Worm (Caenorhabditis elegans) whole organism, L3 larva: Measurements from ENCODE around the gene C34B4.3.

Source experiments
- R02D3.7 ChIP-seq: fragments of 150-350 bp; optimal IDR thresholded peaks from 2 replicates; lab custom pipeline; 2014; ENCODE audit warnings: missing biosample characterization, missing genetic modification characterization
- aly-2 ChIP-seq: fragments of 150-350 bp; optimal IDR thresholded peaks from 2 replicates; lab custom pipeline; 2014; ENCODE audit warnings: missing biosample characterization, missing genetic modification characterization
- ama-1 ChIP-seq: fragments of 150-350 bp; optimal IDR thresholded peaks from 2 replicates; lab custom pipeline; 2018
- ceh-16 ChIP-seq: sonication (generic microtip); optimal IDR thresholded peaks from 2 replicates; lab custom pipeline; 2017; ENCODE audit warnings: missing biosample characterization, missing genetic modification characterization
- ceh-28 ChIP-seq: fragments of 150-350 bp; optimal IDR thresholded peaks from 2 replicates; lab custom pipeline; 2014; ENCODE audit warnings: missing biosample characterization, missing genetic modification reagents, missing genetic modification characterization
- ceh-82 ChIP-seq: fragments of 150-350 bp; optimal IDR thresholded peaks from 2 replicates; lab custom pipeline; 2014; ENCODE audit warnings: missing biosample characterization, missing genetic modification characterization
- ceh-9 ChIP-seq: sonication (generic microtip); optimal IDR thresholded peaks from 2 replicates; lab custom pipeline; 2018; ENCODE audit warnings: missing biosample characterization, missing genetic modification characterization
- egl-27 ChIP-seq: sonication (generic microtip); optimal IDR thresholded peaks from 4 replicates; lab custom pipeline; 2017; ENCODE audit warnings: missing biosample characterization, missing genetic modification reagents, missing genetic modification characterization
- egl-5 ChIP-seq: fragments of 150-350 bp; optimal IDR thresholded peaks from 2 replicates; lab custom pipeline; 2017; ENCODE audit warnings: missing biosample characterization, missing genetic modification reagents, missing genetic modification characterization, inconsistent platforms
- elt-1 ChIP-seq: fragments of 150-350 bp; optimal IDR thresholded peaks from 2 replicates; lab custom pipeline; 2014; ENCODE audit warnings: missing biosample characterization, missing genetic modification characterization
- elt-2 ChIP-seq: sonication (generic microtip); optimal IDR thresholded peaks from 2 replicates; lab custom pipeline; 2016; ENCODE audit warnings: missing genetic modification reagents, mild to moderate bottlenecking, missing genetic modification characterization, missing compliant biosample characterization
- elt-3 ChIP-seq, 3 experiments: fragments of 150-350 bp in 1 of 3; sonication (generic microtip) in 2 of 3; optimal IDR thresholded peaks; 2 replicates in 2 of 3; 4 replicates in 1 of 3; lab custom pipeline; 2014 to 2017; ENCODE audit warnings: missing biosample characterization in 3 of 3, missing genetic modification characterization in 3 of 3
- fkh-10 ChIP-seq: sonication (generic microtip); optimal IDR thresholded peaks from 2 replicates; lab custom pipeline; 2017; ENCODE audit warnings: missing biosample characterization, missing genetic modification reagents, missing genetic modification characterization
- fos-1 ChIP-seq: fragments of 150-350 bp; optimal IDR thresholded peaks from 2 replicates; lab custom pipeline; 2014; ENCODE audit warnings: missing biosample characterization, missing genetic modification characterization
- hmg-11 ChIP-seq: sonication (generic microtip); optimal IDR thresholded peaks from 2 replicates; lab custom pipeline; 2016; ENCODE audit warnings: missing genetic modification characterization, missing compliant biosample characterization
- jun-1 ChIP-seq: fragments of 150-350 bp; optimal IDR thresholded peaks from 2 replicates; lab custom pipeline; 2014; ENCODE audit warnings: missing biosample characterization, missing genetic modification reagents, missing genetic modification characterization
- lin-15B ChIP-seq: fragments of 150-350 bp; optimal IDR thresholded peaks from 2 replicates; lab custom pipeline; 2014; ENCODE audit warnings: missing biosample characterization, missing genetic modification characterization
- lin-39 ChIP-seq: fragments of 150-350 bp; optimal IDR thresholded peaks from 2 replicates; lab custom pipeline; 2018; ENCODE audit warnings: missing biosample characterization, missing genetic modification reagents, missing genetic modification characterization
- lsy-12 ChIP-seq: sonication (generic microtip); optimal IDR thresholded peaks from 2 replicates; lab custom pipeline; 2016; ENCODE audit warnings: mild to moderate bottlenecking, missing genetic modification characterization, missing compliant biosample characterization
- mdl-1 ChIP-seq: fragments of 150-350 bp; optimal IDR thresholded peaks from 2 replicates; lab custom pipeline; 2014; ENCODE audit warnings: missing biosample characterization, missing genetic modification characterization
- nhr-11 ChIP-seq: fragments of 150-350 bp; optimal IDR thresholded peaks from 2 replicates; lab custom pipeline; 2014; ENCODE audit warnings: missing biosample characterization, missing genetic modification characterization
- nhr-12 ChIP-seq: fragments of 150-350 bp; optimal IDR thresholded peaks from 2 replicates; lab custom pipeline; 2014; ENCODE audit warnings: missing biosample characterization, missing genetic modification characterization
- nhr-23 ChIP-seq: fragments of 150-350 bp; optimal IDR thresholded peaks from 2 replicates; lab custom pipeline; 2014; ENCODE audit warnings: missing biosample characterization, missing genetic modification reagents, missing genetic modification characterization
- nhr-237 ChIP-seq: fragments of 150-350 bp; optimal IDR thresholded peaks from 2 replicates; lab custom pipeline; 2014; ENCODE audit warnings: missing biosample characterization, missing genetic modification characterization
- nhr-25 ChIP-seq: sonication (generic microtip); optimal IDR thresholded peaks from 2 replicates; lab custom pipeline; 2017; ENCODE audit warnings: missing biosample characterization, missing genetic modification characterization
- nhr-28 ChIP-seq: fragments of 150-350 bp; optimal IDR thresholded peaks from 2 replicates; lab custom pipeline; 2014; ENCODE audit warnings: missing biosample characterization, missing genetic modification characterization
- nhr-43 ChIP-seq: sonication (generic microtip); optimal IDR thresholded peaks from 2 replicates; lab custom pipeline; 2016; ENCODE audit warnings: mild to moderate bottlenecking, missing genetic modification characterization, missing compliant biosample characterization; ENCODE audit not compliant: poor library complexity, severe bottlenecking
- nhr-67 ChIP-seq: fragments of 150-350 bp; optimal IDR thresholded peaks from 2 replicates; lab custom pipeline; 2014; ENCODE audit warnings: missing biosample characterization, missing genetic modification characterization
- nhr-76 ChIP-seq: fragments of 150-350 bp; sonication (generic microtip); optimal IDR thresholded peaks from 5 replicates; lab custom pipeline; 2014; ENCODE audit warnings: missing biosample characterization, missing genetic modification characterization
- nhr-77 ChIP-seq: fragments of 150-350 bp; optimal IDR thresholded peaks from 2 replicates; lab custom pipeline; 2014; ENCODE audit warnings: missing biosample characterization, missing genetic modification characterization
- pha-4 ChIP-seq: fragments of 150-350 bp; optimal IDR thresholded peaks from 2 replicates; lab custom pipeline; 2014; ENCODE audit warnings: missing biosample characterization, missing genetic modification reagents, missing genetic modification characterization
- pqm-1 ChIP-seq: fragments of 150-350 bp; optimal IDR thresholded peaks from 2 replicates; lab custom pipeline; 2017; ENCODE audit warnings: missing biosample characterization, missing genetic modification characterization, inconsistent platforms
- sea-2 ChIP-seq: fragments of 150-350 bp; sonication (generic microtip); optimal IDR thresholded peaks from 4 replicates; lab custom pipeline; 2014; ENCODE audit warnings: missing biosample characterization, missing genetic modification reagents, missing genetic modification characterization
- skn-1 ChIP-seq: fragments of 150-350 bp; optimal IDR thresholded peaks from 2 replicates; lab custom pipeline; 2014; ENCODE audit warnings: missing biosample characterization, missing genetic modification characterization
- snpc-4 ChIP-seq: fragments of 150-350 bp; optimal IDR thresholded peaks from 2 replicates; lab custom pipeline; 2014; ENCODE audit warnings: missing biosample characterization, missing genetic modification characterization
- tbx-2 ChIP-seq: sonication (generic microtip); optimal IDR thresholded peaks from 2 replicates; lab custom pipeline; 2016; ENCODE audit warnings: mild to moderate bottlenecking, missing genetic modification characterization, missing compliant biosample characterization
- unc-39 ChIP-seq: sonication (generic microtip); optimal IDR thresholded peaks from 4 replicates; lab custom pipeline; 2017; ENCODE audit warnings: missing biosample characterization, missing genetic modification characterization
- unc-62 ChIP-seq: fragments of 150-350 bp; sonication (generic microtip); optimal IDR thresholded peaks from 4 replicates; lab custom pipeline; 2014; ENCODE audit warnings: missing biosample characterization, missing genetic modification reagents, missing genetic modification characterization
- zag-1 ChIP-seq: fragments of 150-350 bp; optimal IDR thresholded peaks from 2 replicates; lab custom pipeline; 2014; ENCODE audit warnings: missing biosample characterization, missing genetic modification characterization
- ztf-11 ChIP-seq: fragments of 150-350 bp; optimal IDR thresholded peaks from 2 replicates; lab custom pipeline; 2014; ENCODE audit warnings: missing biosample characterization, missing genetic modification characterization
- ztf-4 ChIP-seq: fragments of 150-350 bp; optimal IDR thresholded peaks from 2 replicates; lab custom pipeline; 2014; ENCODE audit warnings: missing biosample characterization, missing genetic modification characterization

Gene C34B4.3

DNA sequence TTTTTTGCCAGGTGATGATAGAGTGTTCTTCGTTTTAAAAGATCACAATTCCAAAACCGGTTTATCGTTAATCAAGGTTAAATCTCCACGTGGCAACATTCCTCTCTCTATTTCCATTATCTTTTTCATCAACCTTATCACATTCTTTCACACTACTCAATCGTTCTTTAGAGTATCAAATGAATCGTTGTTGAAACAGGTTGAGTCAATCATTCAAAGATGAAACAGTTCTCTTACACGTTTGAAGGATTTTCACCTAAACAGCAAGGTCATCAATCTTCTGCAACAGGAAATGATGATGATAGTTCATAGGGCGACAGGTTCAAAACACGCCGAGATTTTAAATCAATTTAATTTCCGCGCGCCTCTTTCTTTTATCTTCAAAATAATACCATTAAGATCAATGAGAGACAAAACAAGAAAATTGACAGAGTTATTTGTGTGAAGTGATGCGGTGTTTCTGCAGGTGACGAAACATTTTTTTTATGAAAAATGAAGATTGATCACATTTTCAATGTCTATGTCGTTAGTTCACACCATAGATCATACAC lies 10.3 kb upstream of the C34B4.3 start:
- TF ChIP-seq nhr-77 (peak; percentile 19), mdl-1 (tag; lab: Kevin White, UChicago) (peak; percentile 84), elt-3 (tag; optimal IDR thresholded peaks at IDR 0.05; lab: Kevin White, UChicago) (peak; percentile 39 to 80 (median 78)), jun-1 (tag; lab: Kevin White, UChicago) (peak; percentile 79), nhr-43 (tag; lab: Kevin White, UChicago) (peak; percentile 97), lin-15B (no peak), nhr-11 (tag; lab: Kevin White, UChicago) (no peak), unc-39 (no peak), tbx-2 (tag; lab: Kevin White, UChicago) (peak; percentile 64), elt-1 (tag; lab: Kevin White, UChicago) (peak; percentile 91), nhr-28 (tag; lab: Kevin White, UChicago) (no peak), ceh-16 (tag; lab: Kevin White, UChicago) (no peak), unc-62 (GFP tag; lab: Kevin White, UChicago) (peak; percentile 55), R02D3.7 (tag; lab: Kevin White, UChicago) (peak; percentile 18), egl-5 (tag; lab: Kevin White, UChicago) (no peak), nhr-23 (tag; lab: Kevin White, UChicago) (peak; percentile 97), egl-27 (tag; lab: Kevin White, UChicago) (no peak), aly-2 (tag; lab: Kevin White, UChicago) (no peak), ceh-28 (peak; percentile 52), nhr-25 (peak; percentile 99), lsy-12 (tag; lab: Kevin White, UChicago) (peak; percentile 62), sea-2 (GFP tag; lab: Kevin White, UChicago) (no peak), ztf-4 (no peak), elt-2 (tag; lab: Kevin White, UChicago) (peak; percentile 66), skn-1 (tag; lab: Kevin White, UChicago) (no peak), hmg-11 (tag; lab: Kevin White, UChicago) (no peak), ceh-82 (no peak), nhr-76 (peak; percentile 3), zag-1 (tag; lab: Kevin White, UChicago) (no peak), fkh-10 (no peak), snpc-4 (tag; lab: Kevin White, UChicago) (no peak), pqm-1 (tag; lab: Kevin White, UChicago) (peak; percentile 64), fos-1 (no peak), nhr-12 (tag; lab: Kevin White, UChicago) (no peak), nhr-67 (tag; lab: Kevin White, UChicago) (no peak)

DNA sequence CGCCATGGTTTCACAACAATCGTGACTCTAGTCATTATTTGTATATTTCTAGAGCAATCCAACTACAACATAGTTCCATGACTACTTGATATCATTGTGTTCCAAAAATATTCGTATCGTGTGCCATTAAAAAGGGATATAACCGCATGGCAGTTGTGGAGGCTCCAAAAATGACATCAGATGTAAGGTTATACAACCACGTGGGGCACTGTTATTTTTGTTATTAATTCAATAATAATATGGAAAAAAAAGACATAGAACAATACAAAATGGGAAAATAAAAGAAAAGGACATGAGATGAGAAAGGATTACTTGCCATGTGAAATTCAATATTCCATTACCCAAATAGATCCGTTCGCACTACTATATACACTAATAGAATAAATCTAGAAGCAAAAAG lies 4.5 kb upstream of the C34B4.3 start:
- TF ChIP-seq lin-15B: no peak
- TF ChIP-seq pqm-1 (tag; lab: Kevin White, UChicago): no peak
- TF ChIP-seq sea-2 (GFP tag; lab: Kevin White, UChicago): no peak
- no peak for TF ChIP-seq elt-3 (tag; optimal IDR thresholded peaks at IDR 0.05; lab: Kevin White, UChicago)
- TF ChIP-seq egl-5 (tag; lab: Kevin White, UChicago): no peak
- TF ChIP-seq nhr-237 (tag; lab: Kevin White, UChicago): no peak
- TF ChIP-seq elt-2 (tag; lab: Kevin White, UChicago): no peak
- TF ChIP-seq nhr-28 (tag; lab: Kevin White, UChicago): no peak
- no peak for TF ChIP-seq lin-39 (tag; lab: Kevin White, UChicago)
- TF ChIP-seq zag-1 (tag; lab: Kevin White, UChicago): no peak
- TF ChIP-seq ztf-11: no peak
- no peak for TF ChIP-seq lsy-12 (tag; lab: Kevin White, UChicago)
- no peak for TF ChIP-seq mdl-1 (tag; lab: Kevin White, UChicago)
- TF ChIP-seq nhr-76: no peak

DNA sequence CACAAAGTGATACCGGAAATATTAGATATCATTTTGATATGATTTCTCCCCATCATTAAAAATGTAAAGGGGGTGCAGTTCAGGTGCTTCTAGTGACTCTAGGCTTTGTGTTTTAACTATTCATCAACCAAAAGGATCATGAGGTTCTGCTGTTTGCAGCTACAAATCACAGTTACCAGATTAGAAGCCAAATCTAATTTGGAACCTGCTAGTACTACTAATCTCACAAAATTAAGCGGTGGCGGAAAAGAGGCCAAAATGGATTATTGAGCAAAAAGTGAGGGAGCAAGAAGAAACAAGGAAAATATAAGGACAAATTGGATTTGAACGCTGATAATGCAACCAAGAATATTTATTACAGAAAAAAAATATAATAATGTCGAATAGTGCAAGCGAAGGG lies 3.2 kb upstream of the C34B4.3 start:
- TF ChIP-seq ceh-28 (no peak), mdl-1 (tag; lab: Kevin White, UChicago) (no peak), ceh-16 (tag; lab: Kevin White, UChicago) (no peak), nhr-67 (tag; lab: Kevin White, UChicago) (no peak), pha-4 (tag; lab: Kevin White, UChicago) (no peak), unc-62 (GFP tag; lab: Kevin White, UChicago) (no peak), lin-15B (no peak), nhr-25 (no peak), zag-1 (tag; lab: Kevin White, UChicago) (no peak), ceh-9 (no peak), jun-1 (tag; lab: Kevin White, UChicago) (no peak), tbx-2 (tag; lab: Kevin White, UChicago) (no peak), snpc-4 (tag; lab: Kevin White, UChicago) (no peak), ama-1 (no peak), egl-27 (tag; lab: Kevin White, UChicago) (no peak), lin-39 (tag; lab: Kevin White, UChicago) (no peak), elt-1 (tag; lab: Kevin White, UChicago) (no peak), R02D3.7 (tag; lab: Kevin White, UChicago) (no peak), egl-5 (tag; lab: Kevin White, UChicago) (no peak), nhr-11 (tag; lab: Kevin White, UChicago) (no peak)
